Worm (Caenorhabditis elegans) whole organism, young adult: ENCODE results near the gene ubc-22.

Experiments
- B0261.1 ChIP-seq: sonication (generic microtip); optimal IDR thresholded peaks from 2 replicates; lab custom pipeline; 2016; ENCODE audit warnings: mild to moderate bottlenecking, missing genetic modification characterization, moderate library complexity, missing compliant biosample characterization
- B0336.3 ChIP-seq: fragments of 200-800 bp; sonication (Bioruptor generic); IDR thresholded peaks from 2 replicates; pipeline ENCODE4 v1.3.6; 2022; ENCODE audit warnings: missing genetic modification characterization, missing compliant biosample characterization
- D2030.7 ChIP-seq: fragments of 200-800 bp; sonication (Bioruptor generic); IDR thresholded peaks from 2 replicates; pipeline ENCODE4 v1.3.6; 2022; ENCODE audit warnings: missing genetic modification reagents, missing genetic modification characterization, missing compliant biosample characterization
- F10E7.11 ChIP-seq: sonication (generic microtip); optimal IDR thresholded peaks from 2 replicates; lab custom pipeline; 2017; ENCODE audit warnings: mild to moderate bottlenecking, missing genetic modification characterization, moderate library complexity, missing compliant biosample characterization
- F33H1.4 ChIP-seq: fragments of 200-800 bp; sonication (Bioruptor generic); IDR thresholded peaks from 2 replicates; pipeline ENCODE4 v1.3.6; 2022; ENCODE audit warnings: missing genetic modification reagents, missing genetic modification characterization, missing compliant biosample characterization
- F39B2.1 ChIP-seq: fragments of 200-800 bp; sonication (Bioruptor generic); IDR thresholded peaks from 2 replicates; pipeline ENCODE4 v1.3.6; 2022; ENCODE audit warnings: missing genetic modification reagents, missing genetic modification characterization, missing compliant biosample characterization
- F49E8.2 ChIP-seq: sonication (generic microtip); optimal IDR thresholded peaks from 3 replicates; lab custom pipeline; 2017; ENCODE audit warnings: missing genetic modification characterization, mild to moderate bottlenecking, missing compliant biosample characterization, antibody characterized with exemption, moderate library complexity; ENCODE audit not compliant: insufficient read depth
- F55B11.4 ChIP-seq: sonication (generic microtip); optimal IDR thresholded peaks from 2 replicates; lab custom pipeline; 2016; ENCODE audit warnings: missing compliant biosample characterization, missing genetic modification characterization, borderline replicate concordance; ENCODE audit not compliant: insufficient read depth
- T07F8.4 ChIP-seq: sonication (generic microtip); optimal IDR thresholded peaks from 2 replicates; lab custom pipeline; 2016; ENCODE audit warnings: mild to moderate bottlenecking, missing genetic modification characterization, moderate library complexity, missing compliant biosample characterization
- T26A5.8 ChIP-seq: sonication (generic microtip); optimal IDR thresholded peaks from 2 replicates; lab custom pipeline; 2016; ENCODE audit warnings: missing genetic modification characterization, missing compliant biosample characterization
- Y53F4B.3 ChIP-seq: fragments of 200-800 bp; sonication (Bioruptor generic); IDR thresholded peaks from 2 replicates; pipeline ENCODE4 v1.3.6; 2022; ENCODE audit warnings: missing genetic modification reagents, missing genetic modification characterization, missing compliant biosample characterization
- Y67H2A.10 ChIP-seq: fragments of 200-800 bp; sonication (Bioruptor generic); conservative IDR thresholded peaks from 2 replicates; pipeline ENCODE4 v1.3.6; 2022; ENCODE audit warnings: missing genetic modification reagents, missing genetic modification characterization, missing compliant biosample characterization
- aptf-3 ChIP-seq: fragments of 200-800 bp; sonication (Bioruptor generic); IDR thresholded peaks from 2 replicates; pipeline ENCODE4 v1.3.6; 2022; ENCODE audit warnings: missing genetic modification characterization, missing compliant biosample characterization
- attf-3 ChIP-seq: fragments of 200-800 bp; sonication (Bioruptor generic); conservative IDR thresholded peaks from 2 replicates; pipeline ENCODE4 v1.3.6; 2022; ENCODE audit warnings: missing genetic modification reagents, missing genetic modification characterization, missing compliant biosample characterization
- attf-5 ChIP-seq: fragments of 200-800 bp; sonication (Bioruptor generic); optimal IDR thresholded peaks from 2 replicates; lab custom pipeline; 2018; ENCODE audit warnings: mild to moderate bottlenecking, missing genetic modification characterization, missing compliant biosample characterization
- cebp-1 ChIP-seq, 2 experiments: fragments of 200-800 bp in 1 of 2; sonication (Bioruptor generic) in 1 of 2; sonication (generic microtip) in 1 of 2; IDR thresholded peaks in 1 of 2; optimal IDR thresholded peaks in 1 of 2; 2 replicates each; pipeline versions ENCODE4 v1.3.6 to Lab custom; 2017 to 2022; ENCODE audit warnings: missing compliant biosample characterization in 2 of 2, missing genetic modification characterization in 2 of 2, mild to moderate bottlenecking in 1 of 2, missing genetic modification reagents in 1 of 2, moderate library complexity in 1 of 2
- cebp-2 ChIP-seq: fragments of 200-800 bp; sonication (Bioruptor generic); IDR thresholded peaks from 2 replicates; pipeline ENCODE4 v1.3.6; 2022; ENCODE audit warnings: missing genetic modification characterization, missing compliant biosample characterization
- ceh-100 ChIP-seq: fragments of 200-800 bp; sonication (Bioruptor generic); IDR thresholded peaks from 2 replicates; pipeline ENCODE4 v1.3.6; 2022; ENCODE audit warnings: missing genetic modification reagents, missing genetic modification characterization, missing compliant biosample characterization
- ceh-27 ChIP-seq: fragments of 200-800 bp; sonication (Bioruptor generic); optimal IDR thresholded peaks from 2 replicates; lab custom pipeline; 2018; ENCODE audit warnings: mild to moderate bottlenecking, missing genetic modification characterization, moderate library complexity, missing compliant biosample characterization
- die-1 ChIP-seq: sonication (generic microtip); optimal IDR thresholded peaks from 2 replicates; lab custom pipeline; 2016; ENCODE audit warnings: missing genotype, mild to moderate bottlenecking, missing genetic modification characterization, missing compliant biosample characterization
- dox-1 ChIP-seq: fragments of 200-800 bp; sonication (Bioruptor generic); IDR thresholded peaks from 2 replicates; pipeline ENCODE4 v1.3.6; 2022; ENCODE audit warnings: missing genetic modification reagents, missing genetic modification characterization, missing compliant biosample characterization
- efl-1 ChIP-seq: fragments of 150-350 bp; optimal IDR thresholded peaks from 2 replicates; lab custom pipeline; 2014; ENCODE audit warnings: missing biosample characterization, missing genetic modification reagents, missing genetic modification characterization
- him-1 ChIP-seq: sonication (generic microtip); optimal IDR thresholded peaks from 2 replicates; lab custom pipeline; 2016; ENCODE audit warnings: missing genotype, missing genetic modification reagents, missing genetic modification characterization, missing compliant biosample characterization
- hsf-1 ChIP-seq: fragments of 200-800 bp; sonication (Bioruptor generic); IDR thresholded peaks from 2 replicates; pipeline ENCODE4 v1.3.6; 2022; ENCODE audit warnings: missing genetic modification reagents, missing genetic modification characterization, missing compliant biosample characterization
- lin-35 ChIP-seq, 3 experiments: fragments of 150-350 bp in 2 of 3; sonication (generic microtip) in 1 of 3; optimal IDR thresholded peaks; 2 replicates each; lab custom pipeline; 2014 to 2018; ENCODE audit warnings: missing biosample characterization in 3 of 3, missing genetic modification characterization in 3 of 3, missing genetic modification reagents in 3 of 3
- lin-40 ChIP-seq: sonication (generic microtip); optimal IDR thresholded peaks from 2 replicates; lab custom pipeline; 2016; ENCODE audit warnings: missing genetic modification characterization, mild to moderate bottlenecking, missing compliant biosample characterization, missing genotype, missing genetic modification reagents
- lin-54 ChIP-seq: fragments of 200-800 bp; sonication (Bioruptor generic); optimal IDR thresholded peaks from 2 replicates; lab custom pipeline; 2018; ENCODE audit warnings: mild to moderate bottlenecking, missing genetic modification characterization, missing compliant biosample characterization
- lsy-27 ChIP-seq: sonication (generic microtip); optimal IDR thresholded peaks from 2 replicates; lab custom pipeline; 2017; ENCODE audit warnings: missing genetic modification characterization, mild to moderate bottlenecking, missing compliant biosample characterization, antibody characterized with exemption, missing genotype, borderline replicate concordance; ENCODE audit not compliant: insufficient read depth
- madf-6 ChIP-seq: fragments of 200-800 bp; sonication (Bioruptor generic); IDR thresholded peaks from 2 replicates; pipeline ENCODE4 v1.3.6; 2022; ENCODE audit warnings: missing genetic modification reagents, missing genetic modification characterization, missing compliant biosample characterization
- mel-28 ChIP-seq: sonication (generic microtip); optimal IDR thresholded peaks from 2 replicates; lab custom pipeline; 2016; ENCODE audit warnings: borderline replicate concordance, mild to moderate bottlenecking, missing genetic modification characterization, missing compliant biosample characterization
- mes-4 ChIP-seq: sonication (generic microtip); optimal IDR thresholded peaks from 2 replicates; lab custom pipeline; 2016; ENCODE audit warnings: missing genotype, missing genetic modification characterization, missing compliant biosample characterization
- mxl-1 ChIP-seq: sonication (generic microtip); optimal IDR thresholded peaks from 2 replicates; lab custom pipeline; 2016; ENCODE audit warnings: missing genetic modification characterization, missing compliant biosample characterization
- nfyb-1 ChIP-seq: fragments of 200-800 bp; sonication (Bioruptor generic); IDR thresholded peaks from 2 replicates; pipeline ENCODE4 v1.3.6; 2022; ENCODE audit warnings: missing genetic modification reagents, missing genetic modification characterization, missing compliant biosample characterization
- nhr-179 ChIP-seq: sonication (generic microtip); optimal IDR thresholded peaks from 2 replicates; lab custom pipeline; 2016; ENCODE audit warnings: mild to moderate bottlenecking, missing genetic modification characterization, missing compliant biosample characterization
- nhr-27 ChIP-seq: fragments of 200-800 bp; sonication (Bioruptor generic); optimal IDR thresholded peaks from 2 replicates; lab custom pipeline; 2018; ENCODE audit warnings: mild to moderate bottlenecking, missing genetic modification characterization, moderate library complexity, missing compliant biosample characterization
- nhr-80 ChIP-seq: sonication (generic microtip); optimal IDR thresholded peaks from 2 replicates; lab custom pipeline; 2016; ENCODE audit warnings: missing genetic modification characterization, missing compliant biosample characterization
- sdz-38 ChIP-seq: sonication (generic microtip); optimal IDR thresholded peaks from 2 replicates; lab custom pipeline; 2016; ENCODE audit warnings: missing genotype, missing genetic modification characterization, missing compliant biosample characterization
- sea-2 ChIP-seq: fragments of 200-800 bp; sonication (Bioruptor generic); IDR thresholded peaks from 2 replicates; pipeline ENCODE4 v1.3.6; 2022; ENCODE audit warnings: missing genetic modification characterization, missing compliant biosample characterization
- snpc-1.1 ChIP-seq: sonication (generic microtip); optimal IDR thresholded peaks from 2 replicates; lab custom pipeline; 2017; ENCODE audit warnings: missing genetic modification characterization, mild to moderate bottlenecking, missing compliant biosample characterization, antibody characterized with exemption, moderate library complexity, missing genotype, missing genetic modification reagents; ENCODE audit not compliant: insufficient read depth
- tbp1 ChIP-seq: fragments of 200-800 bp; sonication (Bioruptor generic); optimal IDR thresholded peaks from 2 replicates; lab custom pipeline; 2018; ENCODE audit warnings: mild to moderate bottlenecking, missing genetic modification characterization, missing compliant biosample characterization
- tbx-9 ChIP-seq: sonication (generic microtip); optimal IDR thresholded peaks from 2 replicates; lab custom pipeline; 2016; ENCODE audit warnings: borderline replicate concordance, missing genetic modification characterization, inconsistent platforms, missing compliant biosample characterization
- tlf-1 ChIP-seq: fragments of 200-800 bp; sonication (Bioruptor generic); optimal IDR thresholded peaks from 2 replicates; lab custom pipeline; 2018; ENCODE audit warnings: mild to moderate bottlenecking, missing genetic modification characterization, missing compliant biosample characterization
- unc-62 ChIP-seq: fragments of 150-350 bp; optimal IDR thresholded peaks from 2 replicates; lab custom pipeline; 2014; ENCODE audit warnings: missing biosample characterization, missing genetic modification reagents, missing genetic modification characterization
- xnd-1 ChIP-seq: sonication (generic microtip); optimal IDR thresholded peaks from 2 replicates; lab custom pipeline; 2016; ENCODE audit warnings: missing genotype, missing genetic modification reagents, missing genetic modification characterization, missing compliant biosample characterization
- ztf-26 ChIP-seq: sonication (generic microtip); optimal IDR thresholded peaks from 2 replicates; lab custom pipeline; 2017; ENCODE audit warnings: missing genetic modification characterization, missing compliant biosample characterization
- ztf-6 ChIP-seq: fragments of 200-800 bp; sonication (Bioruptor generic); IDR thresholded peaks from 2 replicates; pipeline ENCODE4 v1.3.6; 2022; ENCODE audit warnings: missing genetic modification reagents, missing genetic modification characterization, missing compliant biosample characterization

ubc-22 gene

ce11 chrX:8838176-8838575 lies 30.8 kb downstream of the ubc-22 start (continued):
- TF ChIP-seq nhr-80 (tag; lab: Kevin White, UChicago) = no peak
- TF ChIP-seq ceh-100 (GFP tag; lab: Robert Waterston, UW) = no peak
- TF ChIP-seq mes-4 (tag; lab: Kevin White, UChicago) = no peak
- TF ChIP-seq nhr-27 (tag; lab: Kevin White, UChicago) = no peak
- peak; percentile 70 for TF ChIP-seq B0261.1 (tag; lab: Kevin White, UChicago)
- TF ChIP-seq F39B2.1 (GFP tag; lab: Robert Waterston, UW) = no peak
- TF ChIP-seq mxl-1 (tag; lab: Kevin White, UChicago) = peak; percentile 26
- peak; percentile 87 for TF ChIP-seq tbp1 (GFP tag; lab: Kevin White, UChicago)
- no peak for TF ChIP-seq cebp-1 (GFP tag; IDR thresholded peaks at IDR 0.05; lab: Robert Waterston, UW)
- TF ChIP-seq cebp-1 (tag; optimal IDR thresholded peaks at IDR 0.05; lab: Kevin White, UChicago) = peak; percentile 20
- no peak for TF ChIP-seq lin-54 (GFP tag; lab: Kevin White, UChicago)
- TF ChIP-seq ztf-26 = no peak
- no peak for TF ChIP-seq lin-35 (GFP tag; optimal IDR thresholded peaks at IDR 0.05; lab: Kevin White, UChicago)
- no peak for TF ChIP-seq T26A5.8 (tag; lab: Kevin White, UChicago)
- TF ChIP-seq lin-40 (tag; lab: Kevin White, UChicago) = no peak
- no peak for TF ChIP-seq F10E7.11 (tag; lab: Kevin White, UChicago)
- TF ChIP-seq lsy-27 (tag; lab: Kevin White, UChicago) = no peak
- TF ChIP-seq D2030.7 (GFP tag; lab: Robert Waterston, UW) = peak; percentile 66
- no peak for TF ChIP-seq aptf-3 (GFP tag; lab: Robert Waterston, UW)
- no peak for TF ChIP-seq nfyb-1 (GFP tag; lab: Robert Waterston, UW)
- no peak for TF ChIP-seq sdz-38 (tag; lab: Kevin White, UChicago)
- TF ChIP-seq him-1 = peak; percentile 45
- TF ChIP-seq T07F8.4 (tag; lab: Kevin White, UChicago) = no peak
- TF ChIP-seq F33H1.4 (GFP tag; lab: Robert Waterston, UW) = no peak
- no peak for TF ChIP-seq tbx-9 (tag; lab: Kevin White, UChicago)
- no peak for TF ChIP-seq mel-28 (tag; lab: Kevin White, UChicago)
- peak; percentile 70 for TF ChIP-seq die-1 (tag; lab: Kevin White, UChicago)
- no peak for TF ChIP-seq B0336.3 (GFP tag; lab: Robert Waterston, UW)
- no peak for TF ChIP-seq sea-2 (GFP tag; lab: Robert Waterston, UW)
- TF ChIP-seq ceh-27 (GFP tag; lab: Kevin White, UChicago) = no peak

DNA sequence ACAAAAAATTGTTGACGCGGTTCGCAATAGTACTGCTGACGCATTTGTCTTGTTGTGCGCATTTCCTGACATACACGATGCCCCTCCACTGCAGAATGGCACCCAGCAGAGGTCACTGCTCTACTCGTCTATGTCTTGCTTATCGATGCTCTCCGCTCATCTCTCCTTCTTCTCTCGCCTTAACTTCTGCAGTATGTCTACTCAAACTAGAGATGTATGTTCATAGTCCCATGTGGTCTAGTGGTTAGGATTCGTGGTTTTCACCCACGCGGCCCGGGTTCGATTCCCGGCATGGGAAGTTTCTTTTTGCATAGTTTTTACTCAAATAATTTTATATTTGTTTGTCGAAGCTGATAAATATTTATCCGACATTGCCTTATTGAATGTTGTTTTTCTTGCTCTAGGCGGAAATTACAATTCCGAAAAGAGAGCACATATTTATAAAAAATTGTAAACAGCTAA lies 33.0 kb downstream of the ubc-22 start, which contains the start of gene C28G1.2:
Gene C28G1.2 (plus strand): TSS at position 130 of the 462 bp plus-strand sequence.
- TF ChIP-seq cebp-2 (GFP tag; lab: Robert Waterston, UW) (peak; percentile 89), snpc-1.1 (peak; percentile 34), D2030.7 (GFP tag; lab: Robert Waterston, UW) (peak; percentile 84), nhr-27 (tag; lab: Kevin White, UChicago) (peak; percentile 80), Y67H2A.10 (GFP tag; lab: Robert Waterston, UW) (peak; percentile 72; the same call in 1 of the 2 replicates), xnd-1 (tag; lab: Kevin White, UChicago) (no peak), madf-6 (GFP tag; lab: Robert Waterston, UW) (no peak; the same call in 1 of the 2 replicates), attf-5 (GFP tag; lab: Kevin White, UChicago) (peak; percentile 91), F55B11.4 (tag; lab: Kevin White, UChicago) (no peak), unc-62 (no peak), ztf-6 (GFP tag; lab: Robert Waterston, UW) (peak; percentile 81), cebp-1 (GFP tag; IDR thresholded peaks at IDR 0.05; lab: Robert Waterston, UW) (peak; percentile 70; the same call in 1 of the 2 replicates), cebp-1 (tag; optimal IDR thresholded peaks at IDR 0.05; lab: Kevin White, UChicago) (peak; percentile 92), tbx-9 (tag; lab: Kevin White, UChicago) (no peak), B0336.3 (GFP tag; lab: Robert Waterston, UW) (peak; percentile 90), dox-1 (GFP tag; lab: Robert Waterston, UW) (peak; percentile 93), F49E8.2 (tag; lab: Kevin White, UChicago) (no peak), Y53F4B.3 (peak; percentile 77; the same call in 1 of the 2 replicates), hsf-1 (GFP tag; lab: Robert Waterston, UW) (no peak), efl-1 (GFP tag; lab: Kevin White, UChicago) (peak; percentile 25), nhr-179 (peak; percentile 17), tlf-1 (peak; percentile 83), nfyb-1 (GFP tag; lab: Robert Waterston, UW) (peak; percentile 87), attf-3 (GFP tag; lab: Robert Waterston, UW) (peak; percentile 68)
